Worm (Caenorhabditis elegans): ENCODE results near the gene ZK1307.8.
A peak's percentile ranks its signal among the peaks of the same experiment; 100 is the strongest.

Gene ZK1307.8

ce11 chrII:9592737-9593136, 31.7 kb upstream of the ZK1307.8 start, which contains the start of gene parp-2:
Gene parp-2 (plus strand): TSS chrII:9593037.
- no peak for TF ChIP-seq elt-2 (tag; optimal IDR thresholded peaks at IDR 0.05)
- TF ChIP-seq dsc-1 (tag; optimal IDR thresholded peaks at IDR 0.05), result no peak
- TF ChIP-seq nhr-76 (tag; optimal IDR thresholded peaks at IDR 0.05), result no peak
- TF ChIP-seq unc-130 (tag; optimal IDR thresholded peaks at IDR 0.05), result no peak
- no peak for TF ChIP-seq ets-5 (GFP tag; IDR thresholded peaks at IDR 0.05)
- no peak for TF ChIP-seq nhr-84 (tag; optimal IDR thresholded peaks at IDR 0.05)
- no peak for TF ChIP-seq F16B12.6 (tag; optimal IDR thresholded peaks at IDR 0.05)

ce11 chrII:9594924-9595323, 29.5 kb upstream of the ZK1307.8 start, which contains the start of gene E02H1.5:
Gene E02H1.5 (plus strand): TSS chrII:9595224.
- TF ChIP-seq pqm-1 (tag; optimal IDR thresholded peaks at IDR 0.05) (no peak), snu-23 (GFP tag; optimal IDR thresholded peaks at IDR 0.05) (no peak), sptf-1 (tag; optimal IDR thresholded peaks at IDR 0.05) (no peak), nhr-85 (tag) (no peak), C16A3.4 (tag; optimal IDR thresholded peaks at IDR 0.05) (no peak), grh-1 (GFP tag; IDR thresholded peaks at IDR 0.05) (no peak), irx-1 (tag; optimal IDR thresholded peaks at IDR 0.05) (no peak)

- no peak for TF ChIP-seq unc-98 (GFP tag; IDR thresholded peaks at IDR 0.05)
- TF ChIP-seq alr-1 (tag; optimal IDR thresholded peaks at IDR 0.05; ENCODE audit: borderline replicate concordance), result no peak
- no peak for TF ChIP-seq isw-1 (GFP tag; IDR thresholded peaks at IDR 0.05)
- no peak for TF ChIP-seq egl-27 (tag; optimal IDR thresholded peaks at IDR 0.05)
- no peak for TF ChIP-seq ztf-11 (tag; optimal IDR thresholded peaks at IDR 0.05)
- TF ChIP-seq fkh-4 (tag; optimal IDR thresholded peaks at IDR 0.05; ENCODE audit: borderline replicate concordance), result no peak
- TF ChIP-seq lin-13 (GFP tag; optimal IDR thresholded peaks at IDR 0.05), result no peak
- TF ChIP-seq irx-1 (tag; optimal IDR thresholded peaks at IDR 0.05), result no peak
- no peak for TF ChIP-seq pag-3 (tag; optimal IDR thresholded peaks at IDR 0.05; ENCODE audit: borderline replicate concordance, insufficient read depth)
- no peak for TF ChIP-seq nhr-76 (tag; optimal IDR thresholded peaks at IDR 0.05)
Observed at ce11 chrII:9596401-9596800, 28.0 kb upstream of the ZK1307.8 start, which contains the start of gene E02H1.6. Gene E02H1.6 (plus strand): TSS chrII:9596701.

DNA sequence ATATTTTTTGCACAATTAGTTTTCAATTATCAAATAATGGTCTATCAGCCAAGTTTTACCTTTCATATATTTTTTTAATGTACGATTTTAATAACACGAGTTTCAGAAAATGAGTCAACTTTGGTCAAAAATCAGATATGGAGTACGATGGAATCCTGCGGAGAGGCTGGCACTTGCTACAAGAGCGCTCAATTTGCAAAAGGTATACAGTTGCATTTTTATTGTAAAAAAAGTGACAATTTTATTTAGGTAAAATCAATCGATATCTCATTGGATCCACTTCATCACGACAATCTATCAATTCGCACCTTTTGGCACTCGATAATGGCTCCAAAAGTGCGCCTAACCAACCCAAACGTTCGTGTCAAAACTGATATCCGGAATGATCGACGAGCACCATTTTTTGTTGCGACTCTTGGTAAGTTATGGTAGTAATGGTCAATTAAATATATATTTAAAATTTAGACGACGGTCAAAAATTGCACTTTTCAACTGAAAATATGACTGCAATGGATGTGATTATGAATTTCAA, 26.8 kb upstream of the ZK1307.8 start, which contains the start of gene mrpl-53:
Gene mrpl-53, plus strand, starts transcription at position 107 of the 532 bp plus-strand sequence.
- TF ChIP-seq lir-3 (tag; optimal IDR thresholded peaks at IDR 0.05; ENCODE audit: poor library complexity), result no peak
- TF ChIP-seq nhr-90 (tag; optimal IDR thresholded peaks at IDR 0.05; ENCODE audit: poor library complexity), result peak; percentile 52
- no peak for TF ChIP-seq egl-27 (tag; optimal IDR thresholded peaks at IDR 0.05)
- TF ChIP-seq irx-1 (tag; optimal IDR thresholded peaks at IDR 0.05), result no peak
- TF ChIP-seq lin-35 (GFP tag; optimal IDR thresholded peaks at IDR 0.05), result peak in 1 of 2 experiments; percentile 1
- peak; percentile 29 for TF ChIP-seq nhr-71 (tag; optimal IDR thresholded peaks at IDR 0.05)
- no peak for TF ChIP-seq ceh-8 (GFP tag; optimal IDR thresholded peaks at IDR 0.05)
- TF ChIP-seq efl-1 (optimal IDR thresholded peaks at IDR 0.05), result no peak
- peak in 1 of 2 experiments; percentile 66 for TF ChIP-seq efl-1 (GFP tag; optimal IDR thresholded peaks at IDR 0.05 in 1 of 2)
- no peak for TF ChIP-seq elt-2 (tag; optimal IDR thresholded peaks at IDR 0.05)

ce11 chrII:9600022-9600722, 24.2 kb upstream of the ZK1307.8 start:
- TF ChIP-seq ceh-90 (tag; optimal IDR thresholded peaks at IDR 0.05) (no peak), nhr-20 (tag; optimal IDR thresholded peaks at IDR 0.05) (no peak), elt-2 (tag; optimal IDR thresholded peaks at IDR 0.05) (peak; percentile 43), irx-1 (tag; optimal IDR thresholded peaks at IDR 0.05) (no peak), hlh-17 (GFP tag; optimal IDR thresholded peaks at IDR 0.05; ENCODE audit: borderline replicate concordance) (no peak), nhr-90 (tag; optimal IDR thresholded peaks at IDR 0.05; ENCODE audit: poor library complexity) (no peak), lin-14 (GFP tag; optimal IDR thresholded peaks at IDR 0.05) (peak; percentile 25), sox-4 (tag; optimal IDR thresholded peaks at IDR 0.05) (no peak), dpl-1 (GFP tag; optimal IDR thresholded peaks at IDR 0.05) (no peak), lin-15B (tag; optimal IDR thresholded peaks at IDR 0.05) (no peak), lin-13 (GFP tag; optimal IDR thresholded peaks at IDR 0.05) (no peak), lin-35 (GFP tag; optimal IDR thresholded peaks at IDR 0.05) (peak in 1 of 2 experiments; percentile 11), nhr-76 (tag; optimal IDR thresholded peaks at IDR 0.05) (no peak), nhr-84 (tag; optimal IDR thresholded peaks at IDR 0.05) (no peak), ceh-8 (GFP tag; optimal IDR thresholded peaks at IDR 0.05) (no peak), ets-5 (GFP tag; IDR thresholded peaks at IDR 0.05) (no peak), nhr-47 (tag; optimal IDR thresholded peaks at IDR 0.05) (no peak), nhr-71 (tag; optimal IDR thresholded peaks at IDR 0.05) (peak; percentile 46), fkh-4 (tag; optimal IDR thresholded peaks at IDR 0.05; ENCODE audit: borderline replicate concordance) (no peak), efl-1 (optimal IDR thresholded peaks at IDR 0.05) (no peak), efl-1 (GFP tag; optimal IDR thresholded peaks at IDR 0.05 in 1 of 2) (peak in 1 of 2 experiments; percentile 37), isw-1 (GFP tag; IDR thresholded peaks at IDR 0.05) (no peak), C34B4.2 (tag; optimal IDR thresholded peaks at IDR 0.05) (no peak), C16A3.4 (tag; optimal IDR thresholded peaks at IDR 0.05) (no peak), efl-3 (GFP tag; optimal IDR thresholded peaks at IDR 0.05) (no peak)

All from whole organism, L1 larva.